5 worm cellular contexts compared by ENCODE assay signal in genomic region chrII:13981097-13981496, ce11.
TF ChIP-seq lines count a peak whose summit lies in the region.

Gene Y39G8B.9, plus strand, starts transcription at chrII:13981365.

TF ChIP-seq in whole organism, L1 larva, 84 proteins besides CTCF, POLR2A, EP300 and RAD21:
- TF ChIP-seq elt-2 (tag; optimal IDR thresholded peaks at IDR 0.05; lab: Kevin White, UChicago) (peak; percentile 43), efl-1 (optimal IDR thresholded peaks at IDR 0.05; lab: Kevin White, UChicago) (no peak), efl-1 (GFP tag; optimal IDR thresholded peaks at IDR 0.05 in 1 of 2; lab: Kevin White, UChicago) (peak in 1 of 2 experiments; percentile 33), ceh-8 (GFP tag; optimal IDR thresholded peaks at IDR 0.05; lab: Kevin White, UChicago) (no peak), nhr-71 (tag; optimal IDR thresholded peaks at IDR 0.05; lab: Kevin White, UChicago) (no peak)

TF ChIP-seq in whole organism, L2 larva, 48 proteins besides CTCF, POLR2A, EP300 and RAD21:
- TF ChIP-seq mab-5 (tag; optimal IDR thresholded peaks at IDR 0.05; lab: Kevin White, UChicago): no peak
- TF ChIP-seq fos-1 (tag; optimal IDR thresholded peaks at IDR 0.05; lab: Kevin White, UChicago): peak; percentile 54

TF ChIP-seq in whole organism, L3 larva, 47 proteins besides CTCF, POLR2A, EP300 and RAD21:
- TF ChIP-seq pqm-1 (tag; optimal IDR thresholded peaks at IDR 0.05; lab: Kevin White, UChicago) (peak; percentile 5), pha-4 (tag; optimal IDR thresholded peaks at IDR 0.05; lab: Kevin White, UChicago) (peak; percentile 0), lin-39 (tag; optimal IDR thresholded peaks at IDR 0.05; lab: Kevin White, UChicago) (no peak), egl-5 (tag; optimal IDR thresholded peaks at IDR 0.05; lab: Kevin White, UChicago) (no peak), nhr-67 (tag; optimal IDR thresholded peaks at IDR 0.05; lab: Kevin White, UChicago) (no peak), elt-2 (tag; optimal IDR thresholded peaks at IDR 0.05; lab: Kevin White, UChicago) (peak; percentile 61), unc-39 (tag; optimal IDR thresholded peaks at IDR 0.05; lab: Kevin White, UChicago) (no peak)

TF ChIP-seq in whole organism, L4 larva, 104 proteins besides CTCF, POLR2A, EP300 and RAD21:
- no peak for TF ChIP-seq ctbp-1 (GFP tag; IDR thresholded peaks at IDR 0.05; lab: Robert Waterston, UW)
- peak; percentile 68 for TF ChIP-seq pqm-1 (tag; optimal IDR thresholded peaks at IDR 0.05; lab: Kevin White, UChicago)
- TF ChIP-seq fos-1 (tag; optimal IDR thresholded peaks at IDR 0.05; lab: Kevin White, UChicago): no peak
- no peak for TF ChIP-seq daf-16 (GFP tag; optimal IDR thresholded peaks at IDR 0.05; lab: Kevin White, UChicago)
- TF ChIP-seq daf-16 (tag; optimal IDR thresholded peaks at IDR 0.05; lab: Kevin White, UChicago): peak; percentile 7
- TF ChIP-seq zip-11 (GFP tag; IDR thresholded peaks at IDR 0.05; lab: Robert Waterston, UW): no peak
- no peak for TF ChIP-seq saeg-2 (GFP tag; IDR thresholded peaks at IDR 0.05; lab: Robert Waterston, UW)
- TF ChIP-seq nhr-28 (tag; optimal IDR thresholded peaks at IDR 0.05; lab: Kevin White, UChicago): peak; percentile 48
- peak; percentile 41; the same call in 1 of the 2 replicates for TF ChIP-seq dmd-6 (GFP tag; IDR thresholded peaks at IDR 0.05; lab: Robert Waterston, UW)
- no peak for TF ChIP-seq Y75B8A.6 (GFP tag; IDR thresholded peaks at IDR 0.05; lab: Robert Waterston, UW)

TF ChIP-seq in whole organism, young adult, 124 proteins besides CTCF, POLR2A, EP300 and RAD21:
- TF ChIP-seq F55B11.4 (tag; optimal IDR thresholded peaks at IDR 0.05; lab: Kevin White, UChicago; ENCODE audit: borderline replicate concordance, insufficient read depth) (no peak), nhr-80 (tag; optimal IDR thresholded peaks at IDR 0.05; lab: Kevin White, UChicago) (peak; percentile 25)
